Worm (Caenorhabditis elegans): Measurements from ENCODE around the gene K10C8.4.
A peak's percentile ranks its signal among the peaks of the same experiment; 100 is the strongest.

The K10C8.4 gene

DNA sequence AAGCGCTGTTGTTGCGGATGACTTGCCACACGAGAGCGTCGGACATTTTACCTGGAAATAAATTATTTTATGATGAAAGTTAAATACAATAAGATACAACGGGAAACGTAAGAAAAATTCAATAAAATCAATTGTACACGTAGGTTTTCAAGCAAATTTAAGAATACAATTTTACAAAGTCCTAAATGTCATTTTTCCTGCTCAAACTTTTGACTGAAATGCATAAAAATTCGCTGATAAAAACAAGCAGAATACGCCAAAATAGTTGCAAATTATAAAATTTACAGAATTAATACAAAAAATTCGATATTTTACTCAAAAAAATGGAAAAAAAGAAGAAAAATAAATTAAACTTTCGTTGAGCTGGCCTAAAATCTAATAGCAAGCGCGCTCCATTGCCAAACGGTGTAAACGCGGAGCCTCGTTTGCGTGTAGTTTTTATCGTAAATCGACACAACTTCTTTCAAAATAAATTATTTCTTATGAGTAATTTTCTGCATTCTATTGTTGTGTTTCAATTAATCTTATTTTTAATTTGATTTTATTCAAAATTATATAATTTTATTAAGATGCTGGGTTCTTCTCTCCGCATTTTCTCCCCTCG, 32.1 kb downstream of the K10C8.4 start, which contains the start of the genes rpl-28 and mrpl-49 (continued):
- TF ChIP-seq ekl-4 (GFP tag; IDR thresholded peaks at IDR 0.05) (0 out of 2 replicates have a peak, but pooled peaks have one; percentile 34), lag-1 (GFP tag; IDR thresholded peaks at IDR 0.05) (no peak), aptf-2 (GFP tag; conservative IDR thresholded peaks at IDR 0.05) (no peak), F23B12.7 (tag; optimal IDR thresholded peaks at IDR 0.05; ENCODE audit: insufficient read depth) (peak; percentile 91), die-1 (tag; optimal IDR thresholded peaks at IDR 0.05) (no peak), madf-10 (tag; optimal IDR thresholded peaks at IDR 0.05) (no peak), lin-54 (GFP tag; optimal IDR thresholded peaks at IDR 0.05) (peak; percentile 71), gei-17 (GFP tag; optimal IDR thresholded peaks at IDR 0.05) (no peak), mcd-1 (GFP tag; IDR thresholded peaks at IDR 0.05) (peak; percentile 96), cebp-2 (GFP tag; IDR thresholded peaks at IDR 0.05) (no peak), attf-6 (GFP tag; IDR thresholded peaks at IDR 0.05) (no peak), mes-4 (tag; optimal IDR thresholded peaks at IDR 0.05) (no peak), dpff-1 (tag; optimal IDR thresholded peaks at IDR 0.05) (no peak), hrde-1 (tag; optimal IDR thresholded peaks at IDR 0.05; ENCODE audit: borderline replicate concordance) (no peak), repo-1 (tag; optimal IDR thresholded peaks at IDR 0.05) (no peak), rec-8 (tag; optimal IDR thresholded peaks at IDR 0.05) (no peak), lir-1 (GFP tag; conservative IDR thresholded peaks at IDR 0.05) (no peak), nhr-120 (GFP tag; IDR thresholded peaks at IDR 0.05) (no peak), tbx-9 (tag; optimal IDR thresholded peaks at IDR 0.05; ENCODE audit: borderline replicate concordance) (no peak), C17E4.6 (GFP tag; IDR thresholded peaks at IDR 0.05) (no peak), efl-1 (GFP tag; optimal IDR thresholded peaks at IDR 0.05) (peak; percentile 23), dox-1 (GFP tag; IDR thresholded peaks at IDR 0.05) (peak; percentile 64), nhr-27 (tag; optimal IDR thresholded peaks at IDR 0.05) (no peak), ZK185.1 (tag; optimal IDR thresholded peaks at IDR 0.05; ENCODE audit: poor library complexity, severe bottlenecking) (peak; percentile 44), lsy-27 (tag; optimal IDR thresholded peaks at IDR 0.05; ENCODE audit: borderline replicate concordance, insufficient read depth) (no peak), lin-40 (tag; optimal IDR thresholded peaks at IDR 0.05) (peak; percentile 57), hsf-1 (GFP tag; IDR thresholded peaks at IDR 0.05) (no peak), mel-28 (tag; optimal IDR thresholded peaks at IDR 0.05; ENCODE audit: borderline replicate concordance) (no peak), ceh-27 (GFP tag; optimal IDR thresholded peaks at IDR 0.05) (peak; percentile 34), hlh-12 (tag; optimal IDR thresholded peaks at IDR 0.05) (no peak), aptf-3 (GFP tag; IDR thresholded peaks at IDR 0.05) (no peak), F49E8.2 (tag; optimal IDR thresholded peaks at IDR 0.05; ENCODE audit: insufficient read depth) (peak; percentile 42), dpl-1 (GFP tag; optimal IDR thresholded peaks at IDR 0.05) (no peak), akir-1 (GFP tag; optimal IDR thresholded peaks at IDR 0.05) (no peak), nfya-1 (tag; optimal IDR thresholded peaks at IDR 0.05; ENCODE audit: borderline replicate concordance, insufficient read depth) (no peak), B0035.1 (tag; optimal IDR thresholded peaks at IDR 0.05) (no peak), pbrm-1 (GFP tag; IDR thresholded peaks at IDR 0.05) (no peak), nhr-179 (tag; optimal IDR thresholded peaks at IDR 0.05) (no peak), snpc-3.4 (tag; optimal IDR thresholded peaks at IDR 0.05) (no peak), ceh-40 (GFP tag; IDR thresholded peaks at IDR 0.05) (no peak), F57A8.1 (GFP tag; optimal IDR thresholded peaks at IDR 0.05) (no peak), F37B4.10 (GFP tag; IDR thresholded peaks at IDR 0.05) (no peak), lsl-1 (GFP tag; optimal IDR thresholded peaks at IDR 0.05) (peak; percentile 56), Y53G8AR.9 (GFP tag; conservative IDR thresholded peaks at IDR 0.05) (peak; percentile 48; the same call in 1 of the 2 replicates), madf-8 (GFP tag; conservative IDR thresholded peaks at IDR 0.05) (0 out of 2 replicates have a peak, but pooled peaks have one; percentile 4), F10E7.11 (tag; optimal IDR thresholded peaks at IDR 0.05) (no peak), attf-5 (GFP tag; optimal IDR thresholded peaks at IDR 0.05) (peak; percentile 95)
